Worm (Caenorhabditis elegans) whole organism, L1 larva: Measurements from ENCODE around the gene srh-190.

Source experiments
- aly-2 ChIP-seq: fragments of 150-350 bp; optimal IDR thresholded peaks from 2 replicates; lab custom pipeline; 2014; ENCODE audit warnings: missing biosample characterization, missing genetic modification characterization
- ceh-63 ChIP-seq: fragments of 200-800 bp; sonication (Bioruptor generic); optimal IDR thresholded peaks from 2 replicates; lab custom pipeline; 2018; ENCODE audit warnings: mild to moderate bottlenecking, missing genetic modification characterization, missing compliant biosample characterization
- ces-1 ChIP-seq: fragments of 150-350 bp; optimal IDR thresholded peaks from 2 replicates; lab custom pipeline; 2014; ENCODE audit warnings: missing biosample characterization, missing genetic modification reagents, missing genetic modification characterization
- lin-39 ChIP-seq: fragments of 150-350 bp; optimal IDR thresholded peaks from 2 replicates; lab custom pipeline; 2014; ENCODE audit warnings: missing biosample characterization, missing genetic modification reagents, missing genetic modification characterization
- mep-1 ChIP-seq: fragments of 150-350 bp; optimal IDR thresholded peaks from 2 replicates; lab custom pipeline; 2014; ENCODE audit warnings: missing biosample characterization, missing genetic modification characterization
- nhr-28 ChIP-seq: fragments of 150-350 bp; optimal IDR thresholded peaks from 2 replicates; lab custom pipeline; 2014; ENCODE audit warnings: missing biosample characterization, missing genetic modification characterization
- nhr-77 ChIP-seq: fragments of 150-350 bp; optimal IDR thresholded peaks from 2 replicates; lab custom pipeline; 2014; ENCODE audit warnings: missing biosample characterization, missing genetic modification characterization
- xbp-1 ChIP-seq: sonication (generic microtip); optimal IDR thresholded peaks from 2 replicates; lab custom pipeline; 2016; ENCODE audit warnings: missing genetic modification characterization, missing compliant biosample characterization

- no peak for TF ChIP-seq ces-1 (GFP tag; lab: Kevin White, UChicago)
- peak; percentile 18 for TF ChIP-seq xbp-1 (tag; lab: Kevin White, UChicago)
- no peak for TF ChIP-seq nhr-77
- no peak for TF ChIP-seq ceh-63 (GFP tag; lab: Kevin White, UChicago)
- TF ChIP-seq lin-39 (tag; lab: Kevin White, UChicago): no peak
- peak; percentile 8 for TF ChIP-seq mep-1 (tag; lab: Kevin White, UChicago)
- TF ChIP-seq nhr-28 (tag; lab: Kevin White, UChicago): no peak
- no peak for TF ChIP-seq aly-2 (tag; lab: Kevin White, UChicago)
Observed at ce11 chrV:3870359-3870758, 32.5 kb upstream of the srh-190 start.
